Worm (Caenorhabditis elegans): ENCODE results near the gene C36E8.4.

DNA sequence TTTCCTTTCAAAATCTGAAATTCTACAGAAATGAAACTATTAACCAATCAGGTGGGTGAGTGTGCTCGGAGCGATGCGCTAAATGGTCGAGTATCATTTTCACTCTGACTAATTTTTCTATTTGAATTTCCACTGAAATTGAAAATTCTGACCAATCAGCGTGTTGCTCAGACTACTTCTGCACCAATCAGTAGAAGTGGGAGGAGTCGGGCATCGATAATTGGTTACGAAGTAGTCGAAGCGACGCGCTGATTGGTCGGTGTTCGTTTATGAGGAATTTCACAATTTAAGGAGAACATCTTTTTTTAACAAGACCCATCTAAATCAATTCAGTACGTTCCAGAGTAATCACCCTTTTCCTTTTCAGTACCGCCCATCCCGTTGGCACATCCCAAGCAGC lies 3.0 kb upstream of the C36E8.4 start:
- TF ChIP-seq dao-5 (tag; optimal IDR thresholded peaks at IDR 0.05) = no peak
- no peak for TF ChIP-seq him-1 (tag; optimal IDR thresholded peaks at IDR 0.05)

Data from whole organism, L4/young adult.